Fruit fly (Drosophila melanogaster) Kc167 (cell line): ENCODE measurements around the gene CG1236.

Source experiments
- Myc ChIP-seq: fragments of >200 bp; optimal IDR thresholded peaks from 2 replicates; lab custom pipeline; 2017; ENCODE audit warnings: missing external identifiers
- h ChIP-seq: fragments of >200 bp; optimal IDR thresholded peaks from 3 replicates; lab custom pipeline; 2018; ENCODE audit warnings: missing external identifiers
- psq ChIP-seq: fragments of >200 bp; optimal IDR thresholded peaks from 2 replicates; lab custom pipeline; 2017; ENCODE audit warnings: missing external identifiers

DNA sequence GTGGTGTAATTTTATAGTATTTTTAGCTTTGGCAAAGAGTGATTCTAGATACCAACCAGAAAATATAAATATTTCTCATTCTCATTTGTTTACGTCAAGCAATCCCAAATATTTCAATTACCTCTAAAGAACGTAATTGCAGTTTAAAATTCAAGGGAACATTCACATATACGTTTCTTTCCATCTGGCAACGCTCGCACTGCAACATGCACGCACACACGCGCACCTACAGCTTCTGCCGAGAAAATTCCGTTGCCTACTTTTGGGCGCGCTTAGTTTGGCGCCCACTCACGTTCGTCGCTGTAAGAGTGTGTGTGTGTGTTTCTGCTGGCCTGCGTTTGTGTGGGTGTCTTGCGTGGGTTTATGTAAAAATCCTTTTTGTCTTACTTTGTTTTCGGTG lies 35.9 kb downstream of the CG1236 start:
- no peak for TF ChIP-seq Myc (lab: Kevin White, UChicago)
- no peak for TF ChIP-seq h
- TF ChIP-seq psq (lab: Kevin White, UChicago): no peak
